Worm (Caenorhabditis elegans) whole organism, early embryonic: ENCODE measurements around the gene T21B10.3.

Experiments
- ama-1 ChIP-seq: fragments of 150-350 bp; optimal IDR thresholded peaks from 2 replicates; lab custom pipeline; 2014
- ets-7 ChIP-seq: sonication (generic microtip); optimal IDR thresholded peaks from 2 replicates; lab custom pipeline; 2016; ENCODE audit warnings: missing genotype, missing genetic modification characterization, missing compliant biosample characterization
- scrt-1 ChIP-seq: fragments of 200-800 bp; sonication (Bioruptor generic); IDR thresholded peaks from 2 replicates; pipeline ENCODE4 v1.3.6; 2022; ENCODE audit warnings: missing genetic modification characterization, missing compliant biosample characterization
- tbx-37 ChIP-seq: fragments of 200-800 bp; sonication (Bioruptor generic); conservative IDR thresholded peaks from 2 replicates; pipeline ENCODE4 v1.3.6; 2022; ENCODE audit warnings: missing genetic modification reagents, missing genetic modification characterization, missing compliant biosample characterization

- no peak for TF ChIP-seq tbx-37 (GFP tag; lab: Robert Waterston, UW)
- no peak for TF ChIP-seq scrt-1 (GFP tag; lab: Robert Waterston, UW)
- TF ChIP-seq ama-1 (lab: Kevin White, UChicago) = no peak
- no peak for TF ChIP-seq ets-7
Observed at ce11 chrII:8922140-8922539, 12.0 kb upstream of the T21B10.3 start, which contains the start of gene B0457.6.
